Worm (Caenorhabditis elegans) whole organism, young adult: Measurements from ENCODE around the gene clc-1.

ENCODE experiments used
- B0019.2 ChIP-seq: fragments of 200-800 bp; sonication (Bioruptor generic); conservative IDR thresholded peaks from 2 replicates; pipeline ENCODE4 v1.3.6; 2022; ENCODE audit warnings: missing genetic modification reagents, missing genetic modification characterization, missing compliant biosample characterization
- B0336.3 ChIP-seq: fragments of 200-800 bp; sonication (Bioruptor generic); IDR thresholded peaks from 2 replicates; pipeline ENCODE4 v1.3.6; 2022; ENCODE audit warnings: missing genetic modification characterization, missing compliant biosample characterization
- C17E4.6 ChIP-seq: fragments of 200-800 bp; sonication (Bioruptor generic); IDR thresholded peaks from 2 replicates; pipeline ENCODE4 v1.3.6; 2022; ENCODE audit warnings: missing genetic modification reagents, missing genetic modification characterization, missing compliant biosample characterization
- F10E7.11 ChIP-seq: sonication (generic microtip); optimal IDR thresholded peaks from 2 replicates; lab custom pipeline; 2017; ENCODE audit warnings: mild to moderate bottlenecking, missing genetic modification characterization, moderate library complexity, missing compliant biosample characterization
- F23B12.7 ChIP-seq: sonication (generic microtip); optimal IDR thresholded peaks from 2 replicates; lab custom pipeline; 2017; ENCODE audit warnings: missing genetic modification characterization, mild to moderate bottlenecking, missing compliant biosample characterization, antibody characterized with exemption, moderate library complexity; ENCODE audit not compliant: insufficient read depth
- F39B2.1 ChIP-seq: fragments of 200-800 bp; sonication (Bioruptor generic); IDR thresholded peaks from 2 replicates; pipeline ENCODE4 v1.3.6; 2022; ENCODE audit warnings: missing genetic modification reagents, missing genetic modification characterization, missing compliant biosample characterization
- K12H6.12 ChIP-seq: fragments of 200-800 bp; sonication (Bioruptor generic); optimal IDR thresholded peaks from 2 replicates; lab custom pipeline; 2018; ENCODE audit warnings: mild to moderate bottlenecking, missing genetic modification characterization, missing compliant biosample characterization
- T26A5.8 ChIP-seq: sonication (generic microtip); optimal IDR thresholded peaks from 2 replicates; lab custom pipeline; 2016; ENCODE audit warnings: missing genetic modification characterization, missing compliant biosample characterization
- Y53F4B.3 ChIP-seq: fragments of 200-800 bp; sonication (Bioruptor generic); IDR thresholded peaks from 2 replicates; pipeline ENCODE4 v1.3.6; 2022; ENCODE audit warnings: missing genetic modification reagents, missing genetic modification characterization, missing compliant biosample characterization
- Y67H2A.10 ChIP-seq: fragments of 200-800 bp; sonication (Bioruptor generic); conservative IDR thresholded peaks from 2 replicates; pipeline ENCODE4 v1.3.6; 2022; ENCODE audit warnings: missing genetic modification reagents, missing genetic modification characterization, missing compliant biosample characterization
- Y79H2A.3 ChIP-seq: fragments of 200-800 bp; sonication (Bioruptor generic); conservative IDR thresholded peaks from 2 replicates; pipeline ENCODE4 v1.3.6; 2022; ENCODE audit warnings: missing genetic modification reagents, missing genetic modification characterization, missing compliant biosample characterization
- akir-1 ChIP-seq: fragments of 200-800 bp; sonication (Bioruptor generic); optimal IDR thresholded peaks from 2 replicates; lab custom pipeline; 2018; ENCODE audit warnings: mild to moderate bottlenecking, missing genetic modification characterization, moderate library complexity, missing compliant biosample characterization
- aptf-3 ChIP-seq: fragments of 200-800 bp; sonication (Bioruptor generic); IDR thresholded peaks from 2 replicates; pipeline ENCODE4 v1.3.6; 2022; ENCODE audit warnings: missing genetic modification characterization, missing compliant biosample characterization
- attf-3 ChIP-seq: fragments of 200-800 bp; sonication (Bioruptor generic); conservative IDR thresholded peaks from 2 replicates; pipeline ENCODE4 v1.3.6; 2022; ENCODE audit warnings: missing genetic modification reagents, missing genetic modification characterization, missing compliant biosample characterization
- cebp-1 ChIP-seq, 2 experiments: fragments of 200-800 bp in 1 of 2; sonication (Bioruptor generic) in 1 of 2; sonication (generic microtip) in 1 of 2; IDR thresholded peaks in 1 of 2; optimal IDR thresholded peaks in 1 of 2; 2 replicates each; pipeline versions ENCODE4 v1.3.6 to Lab custom; 2017 to 2022; ENCODE audit warnings: missing compliant biosample characterization in 2 of 2, missing genetic modification characterization in 2 of 2, mild to moderate bottlenecking in 1 of 2, missing genetic modification reagents in 1 of 2, moderate library complexity in 1 of 2
- cebp-2 ChIP-seq: fragments of 200-800 bp; sonication (Bioruptor generic); IDR thresholded peaks from 2 replicates; pipeline ENCODE4 v1.3.6; 2022; ENCODE audit warnings: missing genetic modification characterization, missing compliant biosample characterization
- ceh-100 ChIP-seq: fragments of 200-800 bp; sonication (Bioruptor generic); IDR thresholded peaks from 2 replicates; pipeline ENCODE4 v1.3.6; 2022; ENCODE audit warnings: missing genetic modification reagents, missing genetic modification characterization, missing compliant biosample characterization
- chd-7 ChIP-seq: sonication (generic microtip); optimal IDR thresholded peaks from 2 replicates; lab custom pipeline; 2016; ENCODE audit warnings: mild to moderate bottlenecking, missing genetic modification characterization, moderate library complexity, missing compliant biosample characterization
- die-1 ChIP-seq: sonication (generic microtip); optimal IDR thresholded peaks from 2 replicates; lab custom pipeline; 2016; ENCODE audit warnings: missing genotype, mild to moderate bottlenecking, missing genetic modification characterization, missing compliant biosample characterization
- dox-1 ChIP-seq: fragments of 200-800 bp; sonication (Bioruptor generic); IDR thresholded peaks from 2 replicates; pipeline ENCODE4 v1.3.6; 2022; ENCODE audit warnings: missing genetic modification reagents, missing genetic modification characterization, missing compliant biosample characterization
- dpff-1 ChIP-seq: sonication (generic microtip); optimal IDR thresholded peaks from 2 replicates; lab custom pipeline; 2017; ENCODE audit warnings: mild to moderate bottlenecking, missing genetic modification characterization, missing compliant biosample characterization
- dpl-1 ChIP-seq: fragments of 150-350 bp; optimal IDR thresholded peaks from 2 replicates; lab custom pipeline; 2014; ENCODE audit warnings: missing biosample characterization, missing genetic modification reagents, missing genetic modification characterization
- efl-1 ChIP-seq: fragments of 150-350 bp; optimal IDR thresholded peaks from 2 replicates; lab custom pipeline; 2014; ENCODE audit warnings: missing biosample characterization, missing genetic modification reagents, missing genetic modification characterization
- egl-18 ChIP-seq: fragments of 200-800 bp; sonication (Bioruptor generic); IDR thresholded peaks from 2 replicates; pipeline ENCODE4 v1.3.6; 2022; ENCODE audit warnings: missing genetic modification reagents, missing genetic modification characterization, missing compliant biosample characterization
- ets-4 ChIP-seq: fragments of 200-800 bp; sonication (Bioruptor generic); optimal IDR thresholded peaks from 2 replicates; lab custom pipeline; 2018; ENCODE audit warnings: mild to moderate bottlenecking, missing genetic modification characterization, missing compliant biosample characterization
- fkh-3 ChIP-seq: sonication (generic microtip); optimal IDR thresholded peaks from 2 replicates; lab custom pipeline; 2016; ENCODE audit warnings: mild to moderate bottlenecking, missing genetic modification characterization, missing compliant biosample characterization
- gei-17 ChIP-seq: fragments of 200-800 bp; sonication (Bioruptor generic); optimal IDR thresholded peaks from 2 replicates; lab custom pipeline; 2018; ENCODE audit warnings: mild to moderate bottlenecking, missing genetic modification characterization, missing compliant biosample characterization
- him-1 ChIP-seq: sonication (generic microtip); optimal IDR thresholded peaks from 2 replicates; lab custom pipeline; 2016; ENCODE audit warnings: missing genotype, missing genetic modification reagents, missing genetic modification characterization, missing compliant biosample characterization
- hmg-20 ChIP-seq: fragments of 200-800 bp; sonication (Bioruptor generic); IDR thresholded peaks from 2 replicates; pipeline ENCODE4 v1.3.6; 2022; ENCODE audit warnings: missing genetic modification reagents, missing genetic modification characterization, missing compliant biosample characterization
- let-607 ChIP-seq, 2 experiments: fragments of 200-800 bp in 1 of 2; sonication (Bioruptor generic) in 1 of 2; sonication (generic microtip) in 1 of 2; optimal IDR thresholded peaks; 2 replicates each; lab custom pipeline; 2016 to 2018; ENCODE audit warnings: mild to moderate bottlenecking in 2 of 2, missing compliant biosample characterization in 2 of 2, missing genetic modification characterization in 2 of 2, moderate library complexity in 2 of 2, missing genotype in 1 of 2
- lin-26 ChIP-seq: fragments of 200-800 bp; sonication (Bioruptor generic); IDR thresholded peaks from 2 replicates; pipeline ENCODE4 v1.3.6; 2022; ENCODE audit warnings: missing genetic modification reagents, missing genetic modification characterization, missing compliant biosample characterization
- lir-1 ChIP-seq: fragments of 200-800 bp; sonication (Bioruptor generic); conservative IDR thresholded peaks from 2 replicates; pipeline ENCODE4 v1.3.6; 2022; ENCODE audit warnings: missing genetic modification reagents, missing genetic modification characterization, missing compliant biosample characterization
- lsl-1 ChIP-seq: fragments of 200-800 bp; sonication (Bioruptor generic); optimal IDR thresholded peaks from 2 replicates; lab custom pipeline; 2018; ENCODE audit warnings: mild to moderate bottlenecking, missing genetic modification characterization, moderate library complexity, missing compliant biosample characterization
- mcd-1 ChIP-seq: fragments of 200-800 bp; sonication (Bioruptor generic); IDR thresholded peaks from 2 replicates; pipeline ENCODE4 v1.3.6; 2022; ENCODE audit warnings: missing genetic modification reagents, missing genetic modification characterization, missing compliant biosample characterization
- nhr-120 ChIP-seq: fragments of 200-800 bp; sonication (Bioruptor generic); IDR thresholded peaks from 2 replicates; pipeline ENCODE4 v1.3.6; 2022; ENCODE audit warnings: missing genetic modification characterization, missing compliant biosample characterization
- nhr-179 ChIP-seq: sonication (generic microtip); optimal IDR thresholded peaks from 2 replicates; lab custom pipeline; 2016; ENCODE audit warnings: mild to moderate bottlenecking, missing genetic modification characterization, missing compliant biosample characterization
- nhr-27 ChIP-seq: fragments of 200-800 bp; sonication (Bioruptor generic); optimal IDR thresholded peaks from 2 replicates; lab custom pipeline; 2018; ENCODE audit warnings: mild to moderate bottlenecking, missing genetic modification characterization, moderate library complexity, missing compliant biosample characterization
- nhr-80 ChIP-seq: sonication (generic microtip); optimal IDR thresholded peaks from 2 replicates; lab custom pipeline; 2016; ENCODE audit warnings: missing genetic modification characterization, missing compliant biosample characterization
- rec-8 ChIP-seq, 2 experiments: sonication (generic microtip); optimal IDR thresholded peaks; 2 replicates each; lab custom pipeline; 2016; ENCODE audit warnings: mild to moderate bottlenecking in 2 of 2, missing genetic modification characterization in 2 of 2, missing genetic modification reagents in 2 of 2, missing genotype in 2 of 2, missing biosample characterization in 1 of 2, missing compliant biosample characterization in 1 of 2, moderate library complexity in 1 of 2
- snpc-3.4 ChIP-seq: sonication (generic microtip); optimal IDR thresholded peaks from 2 replicates; lab custom pipeline; 2017; ENCODE audit warnings: missing genetic modification characterization, mild to moderate bottlenecking, missing compliant biosample characterization, antibody characterized with exemption, moderate library complexity, missing genotype, missing genetic modification reagents
- tbp1 ChIP-seq: fragments of 200-800 bp; sonication (Bioruptor generic); optimal IDR thresholded peaks from 2 replicates; lab custom pipeline; 2018; ENCODE audit warnings: mild to moderate bottlenecking, missing genetic modification characterization, missing compliant biosample characterization
- zfh-2 ChIP-seq: fragments of 200-800 bp; sonication (Bioruptor generic); conservative IDR thresholded peaks from 2 replicates; pipeline ENCODE4 v1.3.6; 2022; ENCODE audit warnings: missing genetic modification reagents, missing genetic modification characterization, missing compliant biosample characterization
- zim-3 ChIP-seq: sonication (generic microtip); optimal IDR thresholded peaks from 2 replicates; lab custom pipeline; 2017; ENCODE audit warnings: mild to moderate bottlenecking, missing genetic modification characterization, moderate library complexity, missing compliant biosample characterization

The clc-1 gene

DNA sequence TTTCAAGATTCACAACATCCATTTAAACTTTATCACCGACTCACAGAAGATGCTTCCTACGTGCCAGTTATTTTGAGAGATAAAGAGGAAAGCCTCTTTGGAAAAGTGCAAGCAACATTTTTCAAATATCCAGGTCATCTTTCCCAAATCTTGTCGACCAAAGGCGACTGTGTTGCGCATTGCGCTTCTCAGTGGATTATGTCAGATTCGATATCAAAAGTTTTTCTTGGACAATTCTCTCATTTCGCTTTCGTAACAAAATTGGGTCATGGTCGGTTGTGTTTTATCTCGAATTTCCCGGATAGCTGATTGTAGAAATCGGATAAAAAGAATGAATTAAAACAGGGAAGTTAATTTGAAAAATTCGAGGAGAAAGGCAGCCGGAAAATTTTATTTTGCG, 20.0 kb downstream of the clc-1 start:
- TF ChIP-seq cebp-1 (GFP tag; IDR thresholded peaks at IDR 0.05; lab: Robert Waterston, UW) = no peak
- no peak for TF ChIP-seq cebp-1 (tag; optimal IDR thresholded peaks at IDR 0.05; lab: Kevin White, UChicago)
- no peak for TF ChIP-seq hmg-20 (GFP tag; lab: Robert Waterston, UW)
- no peak for TF ChIP-seq lsl-1 (GFP tag; lab: Kevin White, UChicago)
- no peak for TF ChIP-seq dpff-1 (tag; lab: Kevin White, UChicago)
- no peak for TF ChIP-seq die-1 (tag; lab: Kevin White, UChicago)
- TF ChIP-seq nhr-27 (tag; lab: Kevin White, UChicago) = no peak
- no peak for TF ChIP-seq C17E4.6 (GFP tag; lab: Robert Waterston, UW)
- no peak for TF ChIP-seq cebp-2 (GFP tag; lab: Robert Waterston, UW)
- TF ChIP-seq efl-1 (GFP tag; lab: Kevin White, UChicago) = no peak
- TF ChIP-seq lir-1 (GFP tag; lab: Robert Waterston, UW) = no peak
- TF ChIP-seq dpl-1 (GFP tag; lab: Kevin White, UChicago) = no peak
- TF ChIP-seq gei-17 = no peak
- TF ChIP-seq B0336.3 (GFP tag; lab: Robert Waterston, UW) = no peak
- TF ChIP-seq Y53F4B.3 (GFP tag; lab: Robert Waterston, UW) = no peak
- TF ChIP-seq T26A5.8 (tag; lab: Kevin White, UChicago) = no peak
- no peak for TF ChIP-seq akir-1 (GFP tag; lab: Kevin White, UChicago)
- no peak for TF ChIP-seq let-607 (tag; optimal IDR thresholded peaks at IDR 0.05; lab: Kevin White, UChicago)
- TF ChIP-seq Y79H2A.3 (GFP tag; lab: Robert Waterston, UW) = no peak

DNA sequence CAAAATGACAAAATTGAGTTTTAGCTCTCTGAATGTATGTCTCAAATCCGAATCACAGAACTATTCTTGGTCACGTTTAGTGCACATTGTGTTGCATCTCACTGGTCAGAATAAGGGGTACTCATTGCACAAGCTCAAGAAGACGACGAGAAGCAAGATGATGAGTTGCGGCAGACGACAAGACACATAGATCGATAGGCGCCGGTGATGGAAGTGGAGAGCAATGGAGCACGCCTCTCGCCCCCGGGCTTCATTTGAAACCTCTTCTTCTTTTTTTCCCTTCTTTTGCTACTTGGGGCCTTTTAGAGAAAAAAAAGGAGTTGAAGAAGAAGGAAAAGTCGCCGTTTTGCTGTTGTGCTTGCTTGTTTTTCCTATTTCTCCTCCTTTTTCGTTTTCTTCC, 21.1 kb downstream of the clc-1 start, which contains the start of gene apt-9:
Gene apt-9, plus strand, starts transcription at position 194 of the 400 bp plus-strand sequence.
- no peak for TF ChIP-seq F23B12.7
- no peak for TF ChIP-seq nhr-179 (tag; lab: Kevin White, UChicago)
- TF ChIP-seq rec-8 (tag; optimal IDR thresholded peaks at IDR 0.05; lab: Kevin White, UChicago) = no peak
- TF ChIP-seq ets-4 (GFP tag; lab: Kevin White, UChicago) = no peak
- no peak for TF ChIP-seq snpc-3.4 (tag; lab: Kevin White, UChicago)
- TF ChIP-seq fkh-3 = no peak
- no peak for TF ChIP-seq Y67H2A.10 (GFP tag; lab: Robert Waterston, UW)
- no peak for TF ChIP-seq aptf-3 (GFP tag; lab: Robert Waterston, UW)
- TF ChIP-seq zim-3 (tag; lab: Kevin White, UChicago) = no peak
- TF ChIP-seq nhr-80 = no peak
- no peak for TF ChIP-seq egl-18 (GFP tag; lab: Robert Waterston, UW)
- peak; percentile 20 for TF ChIP-seq K12H6.12 (tag; lab: Kevin White, UChicago)
- no peak for TF ChIP-seq chd-7 (tag; lab: Kevin White, UChicago)
- no peak for TF ChIP-seq lir-1 (GFP tag; lab: Robert Waterston, UW)
- peak; percentile 59 for TF ChIP-seq zfh-2 (GFP tag; lab: Robert Waterston, UW)
- TF ChIP-seq, all 124 proteins: peak for 2

DNA sequence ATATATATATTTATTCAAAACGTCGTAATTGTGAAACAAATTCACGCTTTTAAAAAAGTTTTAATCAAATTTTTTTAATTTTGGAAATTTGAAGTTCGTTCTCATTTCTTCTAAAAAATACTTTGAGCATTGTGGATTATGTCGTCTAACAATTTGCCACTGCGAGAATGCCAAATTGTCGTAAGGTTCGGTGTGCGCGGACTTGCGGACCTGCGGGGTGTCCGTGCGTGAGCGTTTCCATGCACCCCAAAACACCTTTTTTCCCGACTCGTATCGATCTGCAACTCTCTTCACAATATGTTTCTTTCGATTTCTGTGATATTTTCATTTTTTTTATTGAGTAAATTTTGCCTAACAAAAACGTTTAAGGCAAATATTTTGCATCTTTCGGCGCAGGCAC, 25.5 kb downstream of the clc-1 start:
- TF ChIP-seq dox-1 = no peak
- no peak for TF ChIP-seq attf-3 (GFP tag; lab: Robert Waterston, UW)
- TF ChIP-seq F39B2.1 (GFP tag; lab: Robert Waterston, UW) = no peak
- TF ChIP-seq Y53F4B.3 (GFP tag; lab: Robert Waterston, UW) = no peak
- no peak for TF ChIP-seq ceh-100 (GFP tag; lab: Robert Waterston, UW)
- TF ChIP-seq mcd-1 (GFP tag; lab: Robert Waterston, UW) = no peak
- no peak for TF ChIP-seq nhr-120
- TF ChIP-seq tbp1 (GFP tag; lab: Kevin White, UChicago) = no peak
- no peak for TF ChIP-seq B0019.2 (GFP tag; lab: Robert Waterston, UW)
- TF ChIP-seq F10E7.11 (tag; lab: Kevin White, UChicago) = no peak
- TF ChIP-seq lin-26 (GFP tag; lab: Robert Waterston, UW) = no peak
- no peak for TF ChIP-seq him-1 (tag; lab: Kevin White, UChicago)
